Worm (Caenorhabditis elegans) whole organism, L3 larva: ENCODE results near the gene itsn-1.

Experiments used
- ZK546.5 ChIP-seq: sonication (generic microtip); optimal IDR thresholded peaks from 2 replicates; lab custom pipeline; 2017; ENCODE audit warnings: missing biosample characterization, missing genetic modification characterization
- egl-27 ChIP-seq: sonication (generic microtip); optimal IDR thresholded peaks from 4 replicates; lab custom pipeline; 2017; ENCODE audit warnings: missing biosample characterization, missing genetic modification reagents, missing genetic modification characterization
- lin-39 ChIP-seq: fragments of 150-350 bp; optimal IDR thresholded peaks from 2 replicates; lab custom pipeline; 2018; ENCODE audit warnings: missing biosample characterization, missing genetic modification reagents, missing genetic modification characterization

DNA sequence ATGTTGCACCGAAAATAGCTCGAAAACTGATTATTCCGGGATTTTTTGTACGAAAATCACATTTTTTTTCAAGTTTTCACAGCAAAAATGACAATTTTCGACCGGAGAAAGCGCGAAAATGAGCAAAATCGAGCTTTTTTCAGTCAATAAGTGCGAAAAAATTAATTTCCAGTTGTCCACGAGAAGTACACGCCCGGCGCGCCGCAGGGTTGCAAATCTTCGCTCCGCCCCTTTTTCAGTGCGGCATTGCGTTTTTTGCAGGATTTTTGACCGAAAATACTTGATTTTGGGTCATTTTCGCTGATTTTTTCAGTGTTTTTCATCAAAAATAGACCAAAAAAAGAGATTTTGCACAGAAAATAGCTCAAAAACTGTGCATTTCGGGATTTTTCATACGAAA is 35.2 kb upstream of the itsn-1 start:
- TF ChIP-seq lin-39 (tag; lab: Kevin White, UChicago) = no peak
- no peak for TF ChIP-seq egl-27
- no peak for TF ChIP-seq ZK546.5 (tag; lab: Kevin White, UChicago)
